Worm (Caenorhabditis elegans): ENCODE data around the gene T03F6.6.

ce11 chrIII:13344538-13345136, 35.5 kb downstream of the T03F6.6 start, which contains the start of gene acaa-2:
- TF ChIP-seq ceh-82 (tag; optimal IDR thresholded peaks at IDR 0.05) (no peak), lsy-2 (tag; optimal IDR thresholded peaks at IDR 0.05) (peak in 1 of 2 experiments; percentile 14), unc-62 (GFP tag; optimal IDR thresholded peaks at IDR 0.05) (no peak), lir-3 (tag; optimal IDR thresholded peaks at IDR 0.05; ENCODE audit: poor library complexity) (no peak), mep-1 (tag; optimal IDR thresholded peaks at IDR 0.05) (no peak), ztf-4 (tag; optimal IDR thresholded peaks at IDR 0.05) (no peak), nhr-47 (tag; optimal IDR thresholded peaks at IDR 0.05) (no peak), elt-3 (tag; optimal IDR thresholded peaks at IDR 0.05) (peak in 1 of 6 experiments; percentile 17), aly-2 (tag; optimal IDR thresholded peaks at IDR 0.05) (no peak), jun-1 (tag; optimal IDR thresholded peaks at IDR 0.05) (no peak), unc-86 (tag; optimal IDR thresholded peaks at IDR 0.05) (no peak)

All from whole organism, L1 larva.